Worm (Caenorhabditis elegans): ENCODE results near the gene mdt-20.
"Not testable (repeated sequence)": the region's sequence is repeated elsewhere in the genome, so short reads cannot be mapped to it uniquely, and the experiment has no call there.

The mdt-20 gene

DNA sequence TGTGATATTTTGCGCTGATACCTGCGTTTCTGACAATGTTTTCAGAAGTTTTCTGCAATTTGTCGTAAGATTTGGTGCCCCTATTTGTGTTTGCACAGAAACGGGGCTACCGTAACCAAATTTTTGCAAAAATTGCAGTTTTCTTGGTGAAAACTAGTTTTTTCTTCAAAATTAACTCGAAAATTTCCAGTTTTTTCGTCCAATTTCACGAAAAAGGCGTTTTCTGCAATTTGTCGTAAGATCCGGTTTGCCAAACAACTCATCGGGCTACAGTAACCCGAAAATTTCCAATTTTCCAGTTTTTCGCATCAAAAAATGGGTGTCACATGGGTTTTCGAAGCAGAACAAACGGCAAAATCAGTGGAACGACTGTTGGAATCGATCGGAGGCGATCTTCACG, at the start of gene mdt-20:
TSS of gene mdt-20 (plus strand) at position 301 of the 400 bp plus-strand sequence.
- TF ChIP-seq dao-5, W03F9.2, him-1 (tag; optimal IDR thresholded peaks at IDR 0.05): not testable (repeated sequence)

DNA sequence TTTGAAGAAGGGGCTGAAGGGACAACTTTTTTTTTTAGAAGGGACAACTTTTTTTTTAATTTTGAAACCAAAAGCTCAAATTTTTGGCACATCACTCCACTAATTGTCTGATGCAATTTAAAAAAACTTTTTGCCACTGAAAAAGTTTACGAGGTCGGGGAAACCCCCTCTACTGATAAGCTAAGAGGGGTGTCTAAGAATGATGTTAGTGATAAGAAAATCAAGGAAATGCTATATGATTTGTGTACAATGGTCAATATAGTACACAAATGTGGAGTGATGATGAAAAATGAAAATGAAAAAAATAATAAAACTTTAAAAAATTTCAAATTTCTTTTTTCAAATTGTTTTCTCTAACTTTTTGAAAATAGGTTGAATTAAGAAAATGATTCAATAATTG, 40.0 kb upstream of the mdt-20 start:
- TF ChIP-seq dao-5 (tag; optimal IDR thresholded peaks at IDR 0.05) (no peak), him-1 (tag; optimal IDR thresholded peaks at IDR 0.05) (no peak), W03F9.2 (tag; optimal IDR thresholded peaks at IDR 0.05) (no peak)

DNA sequence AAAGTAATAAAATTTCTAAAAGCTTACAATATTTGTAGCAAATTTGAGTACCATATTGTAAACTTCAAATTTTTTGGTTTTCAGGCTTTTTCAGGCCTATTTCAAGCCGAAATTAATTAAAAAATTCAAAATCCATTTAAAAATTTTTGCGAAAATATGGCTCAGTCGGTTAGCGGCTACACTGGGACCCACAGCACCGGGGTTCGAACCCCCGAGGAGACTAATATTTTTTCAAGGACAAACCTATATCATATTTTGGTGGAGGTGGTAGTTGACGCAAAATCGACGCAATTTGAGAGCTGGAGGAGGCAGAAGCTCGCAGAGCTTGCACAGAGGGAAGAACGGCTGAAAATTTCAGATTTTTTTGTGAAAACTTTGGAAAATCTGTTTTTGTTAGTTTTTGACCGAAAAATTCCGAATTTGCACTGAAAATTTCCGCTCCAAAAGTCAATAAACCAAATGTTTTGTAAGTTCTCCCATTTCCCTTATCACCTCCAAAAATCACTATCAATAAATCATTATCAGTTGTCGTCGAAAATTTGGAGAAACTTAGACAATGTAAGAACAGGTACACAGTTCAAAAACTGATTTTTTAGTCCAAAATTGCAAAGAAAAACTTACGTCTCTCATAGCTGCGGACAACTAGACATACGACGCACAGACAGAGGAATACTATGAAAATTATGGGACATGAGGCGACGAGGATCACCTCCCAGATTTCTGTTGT, 39.0 kb upstream of the mdt-20 start:
- TF ChIP-seq W03F9.2 (tag; optimal IDR thresholded peaks at IDR 0.05) (no peak), him-1 (tag; optimal IDR thresholded peaks at IDR 0.05) (no peak), dao-5 (tag; optimal IDR thresholded peaks at IDR 0.05) (no peak)

DNA sequence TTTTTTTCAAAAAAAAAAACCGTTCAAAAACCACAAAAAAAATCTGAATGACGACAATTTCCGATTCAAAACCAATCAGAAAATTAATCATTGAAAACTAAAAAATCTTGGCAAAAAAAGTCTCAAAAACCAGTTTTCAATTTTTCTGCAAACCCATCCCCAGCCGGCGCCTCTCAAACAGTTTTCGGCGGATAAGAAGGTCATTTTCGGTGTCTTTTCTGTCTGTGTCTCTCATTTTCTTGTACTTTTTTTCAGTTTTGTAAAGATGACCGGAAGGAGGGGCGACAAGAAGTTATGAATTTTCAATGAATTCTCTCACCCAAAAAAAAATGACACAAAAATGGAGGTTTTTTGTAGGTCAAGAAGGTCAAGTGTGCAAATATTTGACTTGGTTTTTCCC, 32.4 kb upstream of the mdt-20 start:
- TF ChIP-seq him-1 (tag; optimal IDR thresholded peaks at IDR 0.05) = no peak
- no peak for TF ChIP-seq W03F9.2 (tag; optimal IDR thresholded peaks at IDR 0.05)
- TF ChIP-seq dao-5 (tag; optimal IDR thresholded peaks at IDR 0.05) = no peak

DNA sequence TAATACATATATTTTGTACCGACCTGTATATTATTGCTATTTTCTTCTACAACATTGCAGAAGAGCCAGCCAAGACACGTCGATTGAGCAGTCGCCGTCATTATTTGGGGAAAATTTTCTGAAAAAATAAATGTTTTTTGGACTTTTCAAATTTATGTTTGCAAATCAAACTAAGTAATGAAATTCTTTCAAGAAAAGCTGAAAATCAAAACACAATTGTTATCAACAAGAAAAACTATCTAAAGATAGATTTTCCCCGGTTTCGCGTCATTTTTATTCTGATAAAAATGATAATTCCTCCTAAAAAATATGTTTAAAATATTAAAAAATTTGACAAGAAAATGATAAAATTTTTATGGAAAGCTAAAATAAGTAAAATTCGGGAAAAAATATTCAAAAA, 29.7 kb upstream of the mdt-20 start, which contains the start of gene C50A2.3:
TSS of gene C50A2.3 (minus strand) at position 101 of the 400 bp plus-strand sequence.
- TF ChIP-seq W03F9.2 (tag; optimal IDR thresholded peaks at IDR 0.05) (no peak), him-1 (tag; optimal IDR thresholded peaks at IDR 0.05) (no peak), dao-5 (tag; optimal IDR thresholded peaks at IDR 0.05) (no peak)

DNA sequence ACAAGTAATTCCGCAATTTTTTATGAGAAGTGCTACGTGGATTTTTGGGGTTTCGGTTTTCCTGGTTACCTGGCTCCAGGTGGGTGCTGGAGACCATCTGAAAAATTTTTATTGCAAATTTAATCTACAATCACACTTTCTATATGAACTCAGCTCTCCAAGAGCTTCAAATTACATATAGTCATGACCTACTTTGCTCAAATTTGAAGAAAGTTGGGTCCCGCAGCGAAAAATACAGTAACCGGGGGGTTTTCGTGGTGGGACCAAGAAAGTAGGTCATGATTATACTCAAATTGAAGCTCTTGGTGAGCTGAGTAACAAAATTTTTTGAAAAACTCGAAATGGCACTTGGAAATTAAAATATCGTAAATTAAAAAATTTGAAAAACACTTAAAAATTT, 27.2 kb upstream of the mdt-20 start, which contains the start of gene ets-8:
TSS of gene ets-8 (minus strand) at position 101 of the 400 bp plus-strand sequence.
- TF ChIP-seq dao-5 (tag; optimal IDR thresholded peaks at IDR 0.05) = no peak
- no peak for TF ChIP-seq him-1 (tag; optimal IDR thresholded peaks at IDR 0.05)
- no peak for TF ChIP-seq W03F9.2 (tag; optimal IDR thresholded peaks at IDR 0.05)

DNA sequence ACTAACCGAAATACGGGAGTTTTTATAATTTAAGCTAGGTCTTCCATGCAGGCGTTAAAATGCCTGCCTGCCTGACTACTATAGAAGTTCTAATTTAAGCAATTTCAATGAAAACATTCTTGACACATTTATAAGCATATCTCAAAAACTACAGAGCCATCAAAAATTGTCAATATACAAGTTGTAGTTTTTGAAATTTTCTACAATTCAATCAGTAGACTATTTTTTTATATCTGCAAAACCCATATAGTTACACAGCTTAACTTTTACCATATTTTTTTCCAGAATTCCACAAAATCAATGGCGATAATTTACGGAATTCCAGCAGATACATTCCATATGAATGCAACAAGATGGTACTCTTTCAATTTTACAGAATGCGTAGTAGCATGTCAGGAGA, 24.5 kb upstream of the mdt-20 start, which contains the start of gene C50A2.7:
TSS of gene C50A2.7 (plus strand) at position 301 of the 400 bp plus-strand sequence.
- TF ChIP-seq dao-5 (tag; optimal IDR thresholded peaks at IDR 0.05) (no peak), him-1 (tag; optimal IDR thresholded peaks at IDR 0.05) (no peak), W03F9.2 (tag; optimal IDR thresholded peaks at IDR 0.05) (no peak)

DNA sequence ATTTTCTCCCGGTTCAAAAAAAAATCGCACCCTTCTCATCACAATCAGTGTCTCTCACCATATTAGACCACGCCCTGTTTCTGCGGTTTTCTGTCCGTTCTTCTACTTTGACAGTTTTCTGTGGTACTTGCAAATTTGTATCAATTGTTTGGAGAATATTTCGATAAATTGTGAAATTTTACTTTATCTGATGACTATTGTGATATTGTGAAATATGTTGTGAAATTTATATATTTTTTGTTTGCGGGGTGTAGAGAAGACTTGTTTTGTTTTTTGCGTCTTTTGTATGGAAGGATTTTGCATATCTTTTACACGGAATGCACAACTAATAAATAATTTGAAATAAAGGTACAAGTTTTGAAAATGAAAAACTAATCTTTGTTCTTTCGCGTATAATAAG, 20.2 kb upstream of the mdt-20 start:
- TF ChIP-seq dao-5 (tag; optimal IDR thresholded peaks at IDR 0.05) (no peak), W03F9.2 (tag; optimal IDR thresholded peaks at IDR 0.05) (no peak), him-1 (tag; optimal IDR thresholded peaks at IDR 0.05) (no peak)

DNA sequence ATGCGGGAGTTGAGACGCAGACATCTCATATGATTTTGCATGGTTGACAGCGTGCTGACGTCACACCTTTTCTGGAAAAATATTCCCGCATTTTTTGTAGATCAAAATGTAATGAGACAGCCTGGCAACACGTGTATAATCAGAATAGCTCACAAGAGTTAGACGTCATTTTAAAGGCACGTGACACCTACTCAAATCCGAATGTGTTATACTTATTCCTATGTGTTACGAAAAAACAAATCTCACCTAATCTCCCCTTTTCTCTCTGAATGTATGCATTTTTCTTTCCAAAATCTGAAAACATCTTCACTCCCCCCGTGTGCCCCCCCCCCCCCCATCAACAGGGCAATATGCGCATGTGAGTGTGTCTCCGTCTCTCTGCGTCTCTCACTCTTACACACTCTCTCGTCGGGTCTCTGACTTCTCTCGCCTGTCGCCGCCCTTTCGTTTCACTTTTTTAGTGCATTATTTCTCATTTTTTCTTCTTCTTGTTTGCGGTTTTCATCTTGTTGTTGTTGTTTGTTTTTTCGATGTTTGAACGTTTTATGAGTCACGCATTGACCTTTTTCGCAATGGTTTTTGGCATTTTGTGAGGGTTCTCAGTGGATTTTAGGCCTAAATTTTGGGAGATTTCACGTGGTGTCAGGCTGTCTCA, 19.2 kb upstream of the mdt-20 start:
- TF ChIP-seq W03F9.2 (tag; optimal IDR thresholded peaks at IDR 0.05) (no peak), dao-5 (tag; optimal IDR thresholded peaks at IDR 0.05) (no peak), him-1 (tag; optimal IDR thresholded peaks at IDR 0.05) (no peak)

DNA sequence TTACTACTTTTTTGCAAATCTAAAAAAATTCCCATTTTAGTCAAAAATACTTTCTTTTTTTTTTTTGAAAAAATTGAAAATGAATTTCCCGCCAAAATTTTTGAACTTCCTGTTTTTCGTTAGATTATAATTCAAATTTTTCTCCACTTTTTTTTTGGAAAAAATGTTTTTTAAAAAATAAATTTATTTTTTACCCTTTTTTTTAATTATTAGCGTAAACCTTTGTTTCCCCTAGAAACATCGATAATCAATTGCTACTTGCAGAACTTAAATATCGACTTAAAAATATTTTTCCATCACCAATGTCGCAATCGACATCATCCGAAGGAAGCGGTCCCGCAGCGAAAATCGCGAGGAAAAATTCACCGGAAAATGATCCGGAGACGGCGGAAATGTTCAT, 17.2 kb upstream of the mdt-20 start, which contains the start of gene cec-2:
TSS of gene cec-2 (plus strand) at position 301 of the 400 bp plus-strand sequence.
- TF ChIP-seq dao-5 (tag; optimal IDR thresholded peaks at IDR 0.05) (no peak), him-1 (tag; optimal IDR thresholded peaks at IDR 0.05) (no peak), W03F9.2 (tag; optimal IDR thresholded peaks at IDR 0.05) (no peak)

DNA sequence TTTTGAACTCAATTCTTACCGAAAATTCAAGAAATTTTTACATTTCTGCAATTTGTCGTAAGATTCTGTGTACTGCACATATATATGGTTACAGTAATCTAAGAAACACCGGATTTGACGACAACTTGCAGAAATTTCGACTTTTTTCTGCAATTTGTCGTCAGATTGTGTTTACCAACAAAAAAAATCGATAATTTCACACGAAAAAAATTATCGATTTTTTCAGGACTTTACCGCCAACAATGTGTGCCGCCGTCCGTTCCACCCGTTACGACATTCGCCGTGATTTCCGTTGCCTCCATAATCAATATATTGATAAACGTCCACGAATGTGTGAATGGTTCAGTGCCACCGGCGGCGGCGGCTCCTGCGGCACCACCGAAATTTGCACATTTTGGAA, 13.2 kb upstream of the mdt-20 start:
- TF ChIP-seq dao-5 (tag; optimal IDR thresholded peaks at IDR 0.05) (no peak), him-1 (tag; optimal IDR thresholded peaks at IDR 0.05) (no peak), W03F9.2 (tag; optimal IDR thresholded peaks at IDR 0.05) (no peak)

DNA sequence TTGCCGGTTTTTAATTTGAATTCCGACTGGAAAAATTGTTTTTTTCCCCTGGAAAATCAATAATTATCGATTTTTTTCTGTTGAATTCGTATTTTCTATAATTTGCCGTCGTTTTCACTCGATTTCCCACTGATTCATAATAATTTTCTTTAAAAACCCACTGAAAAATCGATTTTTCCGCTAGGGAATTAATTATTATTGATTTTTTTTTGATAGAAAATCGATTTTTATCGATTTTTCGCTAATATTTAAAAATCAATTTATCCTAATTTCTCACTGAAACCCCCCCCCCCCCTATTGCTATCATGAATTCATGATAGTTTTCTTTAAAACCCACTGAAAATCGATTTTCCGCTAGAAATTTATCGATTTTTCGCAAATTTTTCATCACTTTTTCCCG, 11.0 kb upstream of the mdt-20 start:
- no peak for TF ChIP-seq dao-5 (tag; optimal IDR thresholded peaks at IDR 0.05)
- TF ChIP-seq W03F9.2 (tag; optimal IDR thresholded peaks at IDR 0.05) = no peak
- no peak for TF ChIP-seq him-1 (tag; optimal IDR thresholded peaks at IDR 0.05)

DNA sequence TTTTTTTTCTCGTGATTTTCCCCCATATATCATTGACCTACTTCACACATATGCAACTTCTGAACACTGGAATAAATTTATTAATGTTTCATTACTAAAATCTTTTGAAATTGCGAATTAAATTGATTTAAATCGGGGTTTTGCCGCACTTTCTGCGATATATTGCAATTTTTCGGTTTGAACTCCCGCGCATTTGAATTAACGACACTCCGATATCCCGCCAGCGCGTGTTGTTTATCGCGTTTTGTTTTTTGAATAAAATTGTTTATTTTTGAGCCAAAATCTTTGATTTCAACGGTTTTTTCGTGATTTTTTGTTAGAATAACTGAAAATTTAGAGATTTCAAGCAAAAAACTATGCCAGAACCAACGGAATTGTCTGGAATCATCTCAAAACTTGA, 9.9 kb upstream of the mdt-20 start, which contains the start of gene Y104H12D.2:
TSS of gene Y104H12D.2 (plus strand) at position 340 of the 400 bp plus-strand sequence.
- TF ChIP-seq him-1 (tag; optimal IDR thresholded peaks at IDR 0.05) = no peak
- TF ChIP-seq dao-5 (tag; optimal IDR thresholded peaks at IDR 0.05) = no peak
- TF ChIP-seq W03F9.2 (tag; optimal IDR thresholded peaks at IDR 0.05) = no peak

DNA sequence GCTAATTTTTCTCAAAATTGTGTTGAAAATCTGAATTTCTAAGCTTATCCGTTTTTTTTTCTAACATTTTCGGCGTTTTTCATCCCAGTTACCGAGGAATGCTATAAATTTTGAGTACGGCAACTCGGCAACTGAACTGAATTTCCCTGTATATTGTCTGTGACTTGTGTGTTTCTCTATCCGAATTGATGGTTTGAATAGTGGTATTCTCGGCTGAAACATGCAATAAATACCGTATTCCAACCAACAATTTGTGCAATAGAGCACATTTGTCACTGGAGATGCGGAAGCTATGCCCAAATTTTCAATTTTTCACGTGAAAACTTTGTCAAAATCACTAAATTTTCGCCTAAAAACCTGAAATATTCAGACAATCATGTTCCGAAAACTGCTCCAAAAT, 5.3 kb upstream of the mdt-20 start, which contains the start of gene rmif-2:
TSS of gene rmif-2 (plus strand) at position 301 of the 400 bp plus-strand sequence.
- TF ChIP-seq W03F9.2, him-1, dao-5 (tag; optimal IDR thresholded peaks at IDR 0.05): not testable (repeated sequence)
